Worm (Caenorhabditis elegans) whole organism, early embryonic: ENCODE measurements around the gene lmbr-1.

Experiments
- flt-1 ChIP-seq: fragments of 200-800 bp; sonication (Bioruptor generic); IDR thresholded peaks from 2 replicates; pipeline ENCODE4 v1.3.6; 2022; ENCODE audit warnings: missing genetic modification characterization, missing compliant biosample characterization
- scrt-1 ChIP-seq: fragments of 200-800 bp; sonication (Bioruptor generic); IDR thresholded peaks from 2 replicates; pipeline ENCODE4 v1.3.6; 2022; ENCODE audit warnings: missing genetic modification characterization, missing compliant biosample characterization
- sea-1 ChIP-seq: fragments of 200-800 bp; sonication (Bioruptor generic); conservative IDR thresholded peaks from 2 replicates; pipeline ENCODE4 v1.3.6; 2022; ENCODE audit warnings: missing genetic modification characterization, missing compliant biosample characterization

ce11 chrIII:8401887-8402286 is 29.8 kb downstream of the lmbr-1 start, which contains the start of gene lap-1:
- TF ChIP-seq scrt-1 (GFP tag; lab: Robert Waterston, UW) (no peak), flt-1 (GFP tag; lab: Robert Waterston, UW) (no peak), sea-1 (no peak)
